Fruit fly (Drosophila melanogaster): ENCODE measurements around the gene CG11583.
A peak's percentile ranks its signal among the peaks of the same experiment; 100 is the strongest.

Gene CG11583

DNA sequence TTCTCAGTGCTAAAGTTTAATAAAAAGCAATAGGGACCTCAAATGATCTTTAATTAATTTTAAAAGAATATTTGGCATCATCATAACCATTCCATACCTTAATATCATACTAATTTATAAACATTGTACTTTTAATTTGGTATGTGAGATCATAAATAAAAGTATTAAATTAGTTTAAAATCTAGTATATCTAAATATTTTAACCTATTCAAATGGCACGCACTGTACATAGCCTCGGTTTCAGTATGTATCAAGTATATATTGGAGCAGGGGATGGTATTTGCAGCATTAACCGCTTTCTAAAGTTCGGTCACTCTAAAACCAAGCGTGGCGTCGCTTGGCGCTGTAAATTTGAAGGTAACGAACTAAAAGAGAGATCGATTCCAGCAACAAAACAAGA, 40.2 kb downstream of the CG11583 start, which contains the start of gene pav (continued):
- TF ChIP-seq CG16779 (GFP tag; IDR thresholded peaks at IDR 0.05) (no peak), CG3281 (GFP tag; optimal IDR thresholded peaks at IDR 0.05) (no peak), CrebB (tag; optimal IDR thresholded peaks at IDR 0.05) (peak; percentile 2), Oli (tag; optimal IDR thresholded peaks at IDR 0.05) (no peak), zfh1 (GFP tag; IDR thresholded peaks at IDR 0.05) (no peak), Dip3 (GFP tag; optimal IDR thresholded peaks at IDR 0.05) (no peak), Med (GFP tag) (no peak), Fer3 (tag; optimal IDR thresholded peaks at IDR 0.05) (no peak), Mes4 (GFP tag; optimal IDR thresholded peaks at IDR 0.05) (no peak), Rx (GFP tag; IDR thresholded peaks at IDR 0.05) (peak; percentile 8; the same call in 1 of the 2 replicates), ken (GFP tag; IDR thresholded peaks at IDR 0.05) (no peak), CG15696 (tag; optimal IDR thresholded peaks at IDR 0.05) (peak; percentile 11), nerfin-1 (tag; optimal IDR thresholded peaks at IDR 0.05) (peak; percentile 44), Ets97D (GFP tag; optimal IDR thresholded peaks at IDR 0.05) (peak; percentile 42), bowl (GFP tag; IDR thresholded peaks at IDR 0.05) (no peak), chn (GFP tag; optimal IDR thresholded peaks at IDR 0.05) (no peak), CG11085 (GFP tag; IDR thresholded peaks at IDR 0.05) (0 out of 2 replicates have a peak, but pooled peaks have one; percentile 11), CG14050 (GFP tag; IDR thresholded peaks at IDR 0.05) (no peak), CG43689 (GFP tag; IDR thresholded peaks at IDR 0.05) (no peak), Chrac-16 (GFP tag; optimal IDR thresholded peaks at IDR 0.05) (peak; percentile 14), CG13775 (GFP tag; optimal IDR thresholded peaks at IDR 0.05) (peak; percentile 30), twi (tag; optimal IDR thresholded peaks at IDR 0.05) (no peak), H15 (GFP tag; IDR thresholded peaks at IDR 0.05) (peak; percentile 32; the same call in 1 of the 3 replicates), luna (GFP tag; optimal IDR thresholded peaks at IDR 0.05) (no peak), CG8281 (tag; optimal IDR thresholded peaks at IDR 0.05) (no peak), CoRest (tag; optimal IDR thresholded peaks at IDR 0.05) (peak; percentile 70), CG14710 (tag; optimal IDR thresholded peaks at IDR 0.05) (peak; percentile 65), jing (GFP tag; optimal IDR thresholded peaks at IDR 0.05) (no peak), CG9727 (GFP tag; optimal IDR thresholded peaks at IDR 0.05) (peak; percentile 10), kay (GFP tag; optimal IDR thresholded peaks at IDR 0.05) (no peak), sr (GFP tag; IDR thresholded peaks at IDR 0.05) (no peak), bigmax (GFP tag; optimal IDR thresholded peaks at IDR 0.05) (no peak), CG5245 (GFP tag; optimal IDR thresholded peaks at IDR 0.05) (no peak), sug (tag; optimal IDR thresholded peaks at IDR 0.05) (no peak), gro (GFP tag; optimal IDR thresholded peaks at IDR 0.05) (no peak), Nf-YB (GFP tag; optimal IDR thresholded peaks at IDR 0.05) (no peak), nmo (GFP tag; optimal IDR thresholded peaks at IDR 0.05) (peak; percentile 60), CG17328 (GFP tag; IDR thresholded peaks at IDR 0.05) (no peak), lab (GFP tag; optimal IDR thresholded peaks at IDR 0.05) (no peak), amos (GFP tag; IDR thresholded peaks at IDR 0.05; ENCODE audit: partially characterized antibody) (no peak), CG14014 (GFP tag; IDR thresholded peaks at IDR 0.05) (peak; percentile 47; the same call in 1 of the 2 replicates), eyg (GFP tag; optimal IDR thresholded peaks at IDR 0.05) (no peak), MBD-R2 (GFP tag; IDR thresholded peaks at IDR 0.05) (peak; percentile 63; the same call in 1 of the 2 replicates), pho (GFP tag; optimal IDR thresholded peaks at IDR 0.05) (no peak), Rfx (GFP tag; IDR thresholded peaks at IDR 0.05) (peak; percentile 69), HLHmδ (GFP tag; optimal IDR thresholded peaks at IDR 0.05) (no peak), her (GFP tag; optimal IDR thresholded peaks at IDR 0.05) (no peak), CG2712 (tag; optimal IDR thresholded peaks at IDR 0.05) (peak; percentile 71), CG4282 (GFP tag; optimal IDR thresholded peaks at IDR 0.05) (no peak), Six4 (GFP tag; optimal IDR thresholded peaks at IDR 0.05) (no peak), dan (GFP tag; IDR thresholded peaks at IDR 0.05) (no peak), CG14441 (GFP tag; IDR thresholded peaks at IDR 0.05) (peak; percentile 55)
